Worm (Caenorhabditis elegans) whole organism, late embryonic: ENCODE results near the gene mut-15.

Source experiments
- K09A11.1 ChIP-seq: sonication (generic microtip); optimal IDR thresholded peaks from 2 replicates; lab custom pipeline; 2017; ENCODE audit warnings: antibody characterized with exemption, mild to moderate bottlenecking, missing genetic modification characterization, missing compliant biosample characterization; ENCODE audit not compliant: insufficient read depth
- T23F11.4 ChIP-seq: fragments of 200-800 bp; sonication (Bioruptor generic); optimal IDR thresholded peaks from 2 replicates; lab custom pipeline; 2018; ENCODE audit warnings: mild to moderate bottlenecking, missing genetic modification characterization, missing compliant biosample characterization
- Y22D7AL.16 ChIP-seq: sonication (generic microtip); optimal IDR thresholded peaks from 2 replicates; lab custom pipeline; 2016; ENCODE audit warnings: missing genetic modification characterization, missing compliant biosample characterization
- ceh-14 ChIP-seq: sonication (generic microtip); optimal IDR thresholded peaks from 2 replicates; lab custom pipeline; 2016; ENCODE audit warnings: missing genotype, missing genetic modification characterization, missing compliant biosample characterization
- ceh-19 ChIP-seq: fragments of 200-800 bp; sonication (Bioruptor generic); optimal IDR thresholded peaks from 2 replicates; lab custom pipeline; 2018; ENCODE audit warnings: mild to moderate bottlenecking, missing genetic modification characterization, missing compliant biosample characterization
- ceh-24 ChIP-seq: sonication (generic microtip); optimal IDR thresholded peaks from 2 replicates; lab custom pipeline; 2016; ENCODE audit warnings: mild to moderate bottlenecking, missing genetic modification characterization, missing compliant biosample characterization
- ceh-30 ChIP-seq: fragments of 150-350 bp; optimal IDR thresholded peaks from 2 replicates; lab custom pipeline; 2014; ENCODE audit warnings: missing biosample characterization, missing genetic modification characterization
- ceh-34 ChIP-seq: sonication (generic microtip); optimal IDR thresholded peaks from 2 replicates; lab custom pipeline; 2016; ENCODE audit warnings: mild to moderate bottlenecking, missing genetic modification characterization, missing compliant biosample characterization
- ceh-6 ChIP-seq: fragments of 200-800 bp; sonication (Bioruptor generic); optimal IDR thresholded peaks from 2 replicates; lab custom pipeline; 2018; ENCODE audit warnings: mild to moderate bottlenecking, missing genetic modification characterization, missing compliant biosample characterization
- ceh-9 ChIP-seq: sonication (generic microtip); optimal IDR thresholded peaks from 2 replicates; lab custom pipeline; 2016; ENCODE audit warnings: mild to moderate bottlenecking, missing genetic modification characterization, inconsistent platforms, missing compliant biosample characterization
- dmd-4 ChIP-seq: sonication (generic microtip); optimal IDR thresholded peaks from 2 replicates; lab custom pipeline; 2016; ENCODE audit warnings: borderline replicate concordance, missing genetic modification characterization, missing compliant biosample characterization
- eyg-1 ChIP-seq: sonication (generic microtip); optimal IDR thresholded peaks from 2 replicates; lab custom pipeline; 2016; ENCODE audit warnings: missing genotype, missing genetic modification characterization, missing compliant biosample characterization
- fax-1 ChIP-seq: sonication (generic microtip); optimal IDR thresholded peaks from 2 replicates; lab custom pipeline; 2016; ENCODE audit warnings: missing genotype, missing genetic modification characterization, missing compliant biosample characterization
- fkh-10 ChIP-seq: fragments of 150-350 bp; optimal IDR thresholded peaks from 2 replicates; lab custom pipeline; 2014; ENCODE audit warnings: missing biosample characterization, missing genetic modification reagents, missing genetic modification characterization
- hlh-6 ChIP-seq: sonication (generic microtip); optimal IDR thresholded peaks from 2 replicates; lab custom pipeline; 2016; ENCODE audit warnings: missing genotype, missing genetic modification characterization, missing compliant biosample characterization
- lin-11 ChIP-seq: fragments of 200-800 bp; sonication (Bioruptor generic); optimal IDR thresholded peaks from 2 replicates; lab custom pipeline; 2018; ENCODE audit warnings: mild to moderate bottlenecking, missing genetic modification characterization, missing compliant biosample characterization
- madf-2 ChIP-seq: sonication (generic microtip); optimal IDR thresholded peaks from 2 replicates; lab custom pipeline; 2017; ENCODE audit warnings: missing genetic modification characterization, missing compliant biosample characterization
- nfya-1 ChIP-seq: sonication (generic microtip); optimal IDR thresholded peaks from 2 replicates; lab custom pipeline; 2017; ENCODE audit warnings: missing genetic modification characterization, mild to moderate bottlenecking, missing compliant biosample characterization, antibody characterized with exemption, moderate library complexity
- nhr-232 ChIP-seq: sonication (generic microtip); optimal IDR thresholded peaks from 2 replicates; lab custom pipeline; 2016; ENCODE audit warnings: missing genetic modification characterization, missing compliant biosample characterization
- npax-4 ChIP-seq: sonication (generic microtip); optimal IDR thresholded peaks from 2 replicates; lab custom pipeline; 2016; ENCODE audit warnings: missing genetic modification characterization, missing compliant biosample characterization
- odd-2 ChIP-seq: sonication (generic microtip); optimal IDR thresholded peaks from 2 replicates; lab custom pipeline; 2017; ENCODE audit warnings: antibody characterized with exemption, mild to moderate bottlenecking, missing genetic modification characterization, missing compliant biosample characterization
- pax-1 ChIP-seq: fragments of 150-350 bp; optimal IDR thresholded peaks from 2 replicates; lab custom pipeline; 2014; ENCODE audit warnings: missing biosample characterization, missing genetic modification characterization
- pha-4 ChIP-seq: fragments of 150-350 bp; optimal IDR thresholded peaks from 2 replicates; lab custom pipeline; 2018; ENCODE audit warnings: missing biosample characterization, missing genetic modification reagents, missing genetic modification characterization
- pqm-1 ChIP-seq: sonication (generic microtip); optimal IDR thresholded peaks from 2 replicates; lab custom pipeline; 2016; ENCODE audit warnings: missing genetic modification characterization, missing compliant biosample characterization
- ref-2 ChIP-seq: sonication (generic microtip); optimal IDR thresholded peaks from 2 replicates; lab custom pipeline; 2016; ENCODE audit warnings: missing genetic modification characterization, missing compliant biosample characterization
- sdc-2 ChIP-seq: sonication (generic microtip); optimal IDR thresholded peaks from 2 replicates; lab custom pipeline; 2016; ENCODE audit warnings: missing genotype, missing genetic modification characterization, missing compliant biosample characterization
- sox-2 ChIP-seq: fragments of 200-800 bp; sonication (Bioruptor generic); IDR thresholded peaks from 2 replicates; pipeline ENCODE4 v1.3.6; 2022; ENCODE audit warnings: missing genetic modification reagents, missing genetic modification characterization, missing compliant biosample characterization
- tbx-7 ChIP-seq: sonication (generic microtip); optimal IDR thresholded peaks from 2 replicates; lab custom pipeline; 2016; ENCODE audit warnings: missing genotype, missing genetic modification characterization, missing compliant biosample characterization
- ttx-3 ChIP-seq: sonication (generic microtip); optimal IDR thresholded peaks from 2 replicates; lab custom pipeline; 2016; ENCODE audit warnings: missing genetic modification reagents, missing genetic modification characterization, missing compliant biosample characterization
- unc-3 ChIP-seq, 2 experiments: fragments of 200-800 bp in 1 of 2; sonication (Bioruptor generic) in 1 of 2; sonication (generic microtip) in 1 of 2; conservative IDR thresholded peaks in 1 of 2; optimal IDR thresholded peaks in 1 of 2; 2 replicates each; pipeline versions ENCODE4 v1.3.6 to Lab custom; 2016 to 2022; ENCODE audit warnings: missing compliant biosample characterization in 2 of 2, missing genetic modification characterization in 2 of 2, missing genetic modification reagents in 1 of 2
- unc-42 ChIP-seq: sonication (generic microtip); optimal IDR thresholded peaks from 2 replicates; lab custom pipeline; 2016; ENCODE audit warnings: missing genotype, missing genetic modification characterization, missing compliant biosample characterization
- zip-5 ChIP-seq: sonication (generic microtip); optimal IDR thresholded peaks from 2 replicates; lab custom pipeline; 2016; ENCODE audit warnings: missing genetic modification characterization, missing compliant biosample characterization
- ztf-16 ChIP-seq: sonication (generic microtip); optimal IDR thresholded peaks from 2 replicates; lab custom pipeline; 2017; ENCODE audit warnings: missing genetic modification characterization, missing compliant biosample characterization

mut-15 gene

ce11 chrV:15011560-15011959 lies 9.2 kb downstream of the mut-15 start, which contains the start of gene nmr-2:
Gene nmr-2, minus strand, starts transcription at chrV:15011660.
- TF ChIP-seq ttx-3 (tag; lab: Kevin White, UChicago) (no peak), ceh-30 (no peak), ceh-24 (tag; lab: Kevin White, UChicago) (no peak), eyg-1 (tag; lab: Kevin White, UChicago) (no peak), odd-2 (tag; lab: Kevin White, UChicago) (no peak), unc-3 (GFP tag; conservative IDR thresholded peaks at IDR 0.05; lab: Robert Waterston, UW) (no peak), unc-3 (tag; optimal IDR thresholded peaks at IDR 0.05; lab: Kevin White, UChicago) (no peak), lin-11 (tag; lab: Kevin White, UChicago) (no peak), hlh-6 (tag; lab: Kevin White, UChicago) (no peak), ceh-9 (tag; lab: Kevin White, UChicago) (no peak)

- no peak for TF ChIP-seq pqm-1
- TF ChIP-seq Y22D7AL.16 (tag; lab: Kevin White, UChicago), result no peak
- TF ChIP-seq ttx-3 (tag; lab: Kevin White, UChicago), result no peak
- TF ChIP-seq fax-1 (tag; lab: Kevin White, UChicago), result no peak
- TF ChIP-seq madf-2 (tag; lab: Kevin White, UChicago), result no peak
- TF ChIP-seq odd-2 (tag; lab: Kevin White, UChicago), result no peak
- no peak for TF ChIP-seq sdc-2 (tag; lab: Kevin White, UChicago)
- TF ChIP-seq lin-11 (tag; lab: Kevin White, UChicago), result no peak
These were observed 10.4 kb downstream of the mut-15 start for ce11 chrV:15012542-15013301.

- TF ChIP-seq ref-2 (tag; lab: Kevin White, UChicago), result no peak
- TF ChIP-seq ztf-16, result no peak
- no peak for TF ChIP-seq dmd-4 (tag; lab: Kevin White, UChicago)
- no peak for TF ChIP-seq sox-2
- no peak for TF ChIP-seq odd-2 (tag; lab: Kevin White, UChicago)
- TF ChIP-seq pax-1 (tag; lab: Kevin White, UChicago), result no peak
- no peak for TF ChIP-seq ceh-34 (tag; lab: Kevin White, UChicago)
- no peak for TF ChIP-seq unc-3 (GFP tag; conservative IDR thresholded peaks at IDR 0.05; lab: Robert Waterston, UW)
- no peak for TF ChIP-seq unc-3 (tag; optimal IDR thresholded peaks at IDR 0.05; lab: Kevin White, UChicago)
- TF ChIP-seq, all 69 proteins: peak for 0
These were observed 11.0 kb downstream of the mut-15 start for ce11 chrV:15013328-15013727.

DNA sequence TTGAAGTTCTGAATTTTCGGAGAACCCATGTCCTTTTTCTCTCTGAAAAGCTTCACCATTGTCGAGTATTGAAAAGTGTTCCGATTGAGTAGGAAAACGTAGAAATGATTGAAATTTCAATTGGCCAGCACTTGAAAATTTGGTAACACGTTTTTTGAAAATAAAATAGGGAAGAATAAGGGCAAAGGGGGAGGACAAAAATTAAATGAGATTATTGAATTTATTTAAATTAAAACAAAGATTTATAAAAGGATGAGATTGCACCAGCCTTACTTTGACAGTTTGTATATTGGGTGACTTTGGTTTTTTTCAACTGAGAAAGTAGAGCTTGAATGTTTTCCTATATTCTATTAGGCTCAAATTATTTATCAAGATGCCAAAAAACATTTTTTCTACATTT lies 11.8 kb downstream of the mut-15 start, which contains the start of gene obr-2:
Gene obr-2 (minus strand): TSS at position 101 of the 400 bp plus-strand sequence.
- TF ChIP-seq ceh-34 (tag; lab: Kevin White, UChicago) (no peak), T23F11.4 (no peak), ceh-9 (tag; lab: Kevin White, UChicago) (no peak), unc-42 (tag; lab: Kevin White, UChicago) (no peak), npax-4 (tag; lab: Kevin White, UChicago) (no peak), ceh-6 (no peak), zip-5 (tag; lab: Kevin White, UChicago) (no peak), nhr-232 (tag; lab: Kevin White, UChicago) (no peak), tbx-7 (no peak), ceh-14 (tag; lab: Kevin White, UChicago) (no peak)

ce11 chrV:15015799-15016198 lies 13.5 kb downstream of the mut-15 start:
- TF ChIP-seq fkh-10 (GFP tag; lab: Kevin White, UChicago) (no peak), nfya-1 (tag; lab: Kevin White, UChicago) (peak; percentile 13), unc-42 (tag; lab: Kevin White, UChicago) (no peak), K09A11.1 (no peak), pha-4 (tag; lab: Kevin White, UChicago) (no peak), ceh-19 (GFP tag; lab: Kevin White, UChicago) (no peak)
